Worm (Caenorhabditis elegans): Measurements from ENCODE around the gene nhr-125.

The nhr-125 gene

DNA sequence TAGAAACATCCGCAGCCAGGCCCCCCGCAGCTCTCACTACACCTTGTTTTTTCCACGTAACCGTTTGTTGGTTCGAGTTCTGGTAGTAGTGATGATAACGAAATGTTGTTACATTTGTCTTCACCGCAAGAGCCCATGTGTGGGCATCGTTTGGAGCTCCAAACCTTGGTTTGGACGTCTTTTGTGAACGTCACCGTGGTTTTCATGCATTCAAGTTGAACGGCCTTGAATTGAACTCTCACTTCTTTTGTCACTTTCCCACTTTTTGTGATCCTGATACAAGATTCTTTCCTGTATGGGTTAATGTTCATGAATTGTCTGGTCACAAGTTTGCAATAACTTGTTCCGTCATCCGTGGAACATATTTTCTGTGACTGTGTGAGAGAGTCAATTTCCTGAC is 21.5 kb downstream of the nhr-125 start:
- TF ChIP-seq ceh-16 (tag; optimal IDR thresholded peaks at IDR 0.05) = no peak
- TF ChIP-seq elt-1 (tag; optimal IDR thresholded peaks at IDR 0.05) = no peak
- no peak for TF ChIP-seq nhr-28 (tag; optimal IDR thresholded peaks at IDR 0.05)
- TF ChIP-seq lin-15B (tag; optimal IDR thresholded peaks at IDR 0.05) = no peak
- TF ChIP-seq ama-1 (optimal IDR thresholded peaks at IDR 0.05) = no peak
- no peak for TF ChIP-seq zag-1 (tag; optimal IDR thresholded peaks at IDR 0.05)
- no peak for TF ChIP-seq lin-39 (tag; optimal IDR thresholded peaks at IDR 0.05)
- TF ChIP-seq nhr-12 (tag; optimal IDR thresholded peaks at IDR 0.05) = no peak
- no peak for TF ChIP-seq lsy-12 (tag; optimal IDR thresholded peaks at IDR 0.05)
- TF ChIP-seq nhr-43 (tag; optimal IDR thresholded peaks at IDR 0.05; ENCODE audit: poor library complexity, severe bottlenecking) = no peak
- no peak for TF ChIP-seq ZK546.5 (tag; optimal IDR thresholded peaks at IDR 0.05)
- no peak for TF ChIP-seq nhr-77 (tag; optimal IDR thresholded peaks at IDR 0.05)

DNA sequence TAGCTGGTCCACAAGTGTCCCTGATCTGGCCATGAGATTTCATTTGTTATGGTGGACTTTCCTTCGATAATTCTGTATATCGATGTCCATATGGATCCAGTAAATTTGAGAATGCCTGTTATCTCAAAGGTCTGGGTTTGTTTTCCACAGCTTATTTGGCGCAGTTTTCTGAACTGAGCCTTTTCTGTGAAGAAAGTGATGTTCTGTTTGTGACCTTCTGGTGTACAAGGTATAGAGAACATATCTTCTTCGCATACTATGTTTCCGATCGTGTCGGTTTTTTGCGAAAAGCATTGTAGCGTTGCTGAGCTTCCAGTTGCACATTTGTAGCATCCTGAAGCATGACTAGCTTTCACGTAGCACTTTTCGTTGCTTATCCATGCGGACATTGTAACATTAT is 22.5 kb downstream of the nhr-125 start:
- TF ChIP-seq hmg-11 (tag; optimal IDR thresholded peaks at IDR 0.05) (no peak), nhr-11 (tag; optimal IDR thresholded peaks at IDR 0.05) (no peak), nhr-25 (tag; optimal IDR thresholded peaks at IDR 0.05) (no peak), aly-2 (tag; optimal IDR thresholded peaks at IDR 0.05) (no peak), nhr-67 (tag; optimal IDR thresholded peaks at IDR 0.05) (no peak), unc-62 (GFP tag; optimal IDR thresholded peaks at IDR 0.05) (no peak), nhr-28 (tag; optimal IDR thresholded peaks at IDR 0.05) (no peak), ztf-4 (tag; optimal IDR thresholded peaks at IDR 0.05) (no peak), fos-1 (tag; optimal IDR thresholded peaks at IDR 0.05) (no peak), fkh-2 (tag; optimal IDR thresholded peaks at IDR 0.05) (no peak), nhr-237 (tag; optimal IDR thresholded peaks at IDR 0.05) (no peak)

DNA sequence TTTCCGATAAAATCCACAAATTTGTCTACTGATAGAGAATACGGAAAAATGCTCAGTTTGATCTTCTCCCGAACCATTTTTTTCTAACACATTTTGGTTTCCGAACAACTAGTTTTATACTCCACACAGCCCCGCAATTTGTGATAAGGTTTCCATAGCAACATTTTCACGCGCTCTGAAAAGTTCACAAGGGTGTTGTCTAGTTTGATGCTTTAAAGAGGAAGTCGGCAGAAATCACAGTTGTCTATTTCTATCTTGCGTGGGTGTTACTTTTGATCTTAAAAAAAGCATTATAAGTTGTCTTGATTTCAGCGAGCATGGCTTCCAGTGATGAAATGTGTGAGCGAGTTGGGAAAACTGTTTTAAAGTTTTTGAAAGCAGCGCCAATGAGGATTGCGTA is 25.6 kb downstream of the nhr-125 start, which contains the start of gene ZC132.3:
ZC132.3 (minus strand) TSS at position 101 of the 400 bp plus-strand sequence.
- no peak for TF ChIP-seq ama-1 (optimal IDR thresholded peaks at IDR 0.05)
- TF ChIP-seq egl-27 (tag; optimal IDR thresholded peaks at IDR 0.05) = no peak
- TF ChIP-seq ceh-28 (tag; optimal IDR thresholded peaks at IDR 0.05) = no peak
- no peak for TF ChIP-seq mml-1 (tag; optimal IDR thresholded peaks at IDR 0.05)
- no peak for TF ChIP-seq elt-1 (tag; optimal IDR thresholded peaks at IDR 0.05)
- no peak for TF ChIP-seq elt-2 (tag; optimal IDR thresholded peaks at IDR 0.05)
- no peak for TF ChIP-seq nhr-76 (tag; optimal IDR thresholded peaks at IDR 0.05)
- no peak for TF ChIP-seq ceh-82 (tag; optimal IDR thresholded peaks at IDR 0.05)
- no peak for TF ChIP-seq fkh-2 (tag; optimal IDR thresholded peaks at IDR 0.05)

ce11 chrV:4298579-4298978 is 26.7 kb downstream of the nhr-125 start, which contains the start of gene ZC132.11:
Gene ZC132.11 (minus strand): TSS chrV:4298679.
- no peak for TF ChIP-seq nhr-237 (tag; optimal IDR thresholded peaks at IDR 0.05)
- no peak for TF ChIP-seq nhr-23 (tag; optimal IDR thresholded peaks at IDR 0.05)
- no peak for TF ChIP-seq egl-5 (tag; optimal IDR thresholded peaks at IDR 0.05)
- TF ChIP-seq nhr-77 (tag; optimal IDR thresholded peaks at IDR 0.05) = no peak
- TF ChIP-seq nhr-76 (tag; optimal IDR thresholded peaks at IDR 0.05) = no peak
- TF ChIP-seq ceh-28 (tag; optimal IDR thresholded peaks at IDR 0.05) = no peak
- TF ChIP-seq zag-1 (tag; optimal IDR thresholded peaks at IDR 0.05) = no peak
- no peak for TF ChIP-seq hmg-11 (tag; optimal IDR thresholded peaks at IDR 0.05)
- TF ChIP-seq pha-4 (tag; optimal IDR thresholded peaks at IDR 0.05) = no peak
- no peak for TF ChIP-seq ceh-16 (tag; optimal IDR thresholded peaks at IDR 0.05)
- TF ChIP-seq lin-39 (tag; optimal IDR thresholded peaks at IDR 0.05) = no peak
- TF ChIP-seq eor-1 (tag; optimal IDR thresholded peaks at IDR 0.05) = no peak
- TF ChIP-seq unc-62 (GFP tag; optimal IDR thresholded peaks at IDR 0.05) = no peak

DNA sequence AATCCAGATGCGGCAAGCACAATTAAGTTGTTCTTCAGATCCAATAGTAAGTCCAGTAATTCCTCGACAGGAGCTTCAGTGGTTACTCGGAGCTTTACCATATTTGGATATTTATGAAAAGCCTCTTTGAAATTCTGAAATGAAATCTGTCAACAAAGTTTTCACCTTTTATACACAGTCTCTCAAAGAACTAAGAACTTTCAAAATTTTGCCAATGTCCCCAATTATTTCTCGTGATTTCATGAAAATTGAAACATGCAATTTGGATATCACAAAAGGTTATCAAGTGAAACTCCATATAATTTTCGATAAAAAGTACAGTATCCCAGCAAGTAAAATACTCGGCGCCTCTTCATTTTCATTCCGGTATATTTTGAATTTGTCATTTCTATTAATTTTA is 29.4 kb downstream of the nhr-125 start, which contains the start of gene F47D2.11:
F47D2.11 (minus strand) TSS at position 101 of the 400 bp plus-strand sequence.
- no peak for TF ChIP-seq daf-12 (tag; optimal IDR thresholded peaks at IDR 0.05)
- TF ChIP-seq unc-62 (GFP tag; optimal IDR thresholded peaks at IDR 0.05) = no peak
- TF ChIP-seq fos-1 (tag; optimal IDR thresholded peaks at IDR 0.05) = no peak
- no peak for TF ChIP-seq nhr-67 (tag; optimal IDR thresholded peaks at IDR 0.05)
- no peak for TF ChIP-seq nhr-28 (tag; optimal IDR thresholded peaks at IDR 0.05)
- no peak for TF ChIP-seq eor-1 (tag; optimal IDR thresholded peaks at IDR 0.05)
- no peak for TF ChIP-seq hmg-11 (tag; optimal IDR thresholded peaks at IDR 0.05)
- no peak for TF ChIP-seq nhr-237 (tag; optimal IDR thresholded peaks at IDR 0.05)
- no peak for TF ChIP-seq pqm-1 (tag; optimal IDR thresholded peaks at IDR 0.05)
- TF ChIP-seq nhr-77 (tag; optimal IDR thresholded peaks at IDR 0.05) = no peak
- no peak for TF ChIP-seq nhr-43 (tag; optimal IDR thresholded peaks at IDR 0.05; ENCODE audit: poor library complexity, severe bottlenecking)
- TF ChIP-seq nhr-11 (tag; optimal IDR thresholded peaks at IDR 0.05) = no peak
- TF ChIP-seq tbx-2 (tag; optimal IDR thresholded peaks at IDR 0.05) = no peak
- no peak for TF ChIP-seq elt-1 (tag; optimal IDR thresholded peaks at IDR 0.05)
- no peak for TF ChIP-seq mdl-1 (tag; optimal IDR thresholded peaks at IDR 0.05)
- TF ChIP-seq nhr-25 (tag; optimal IDR thresholded peaks at IDR 0.05) = no peak
- TF ChIP-seq nhr-76 (tag; optimal IDR thresholded peaks at IDR 0.05) = no peak
- TF ChIP-seq lin-39 (tag; optimal IDR thresholded peaks at IDR 0.05) = no peak
- TF ChIP-seq elt-3 (tag; optimal IDR thresholded peaks at IDR 0.05) = no peak
- no peak for TF ChIP-seq egl-5 (tag; optimal IDR thresholded peaks at IDR 0.05)
